Fruit fly (Drosophila melanogaster) Kc167 (cell line): ENCODE results near the gene CG14190.

ENCODE experiments used
- Myc ChIP-seq: fragments of >200 bp; optimal IDR thresholded peaks from 2 replicates; lab custom pipeline; 2017; ENCODE audit warnings: missing external identifiers
- ttk ChIP-seq: sonication (Bioruptor generic); optimal IDR thresholded peaks from 2 replicates; lab custom pipeline; 2017; ENCODE audit warnings: missing external identifiers

DNA sequence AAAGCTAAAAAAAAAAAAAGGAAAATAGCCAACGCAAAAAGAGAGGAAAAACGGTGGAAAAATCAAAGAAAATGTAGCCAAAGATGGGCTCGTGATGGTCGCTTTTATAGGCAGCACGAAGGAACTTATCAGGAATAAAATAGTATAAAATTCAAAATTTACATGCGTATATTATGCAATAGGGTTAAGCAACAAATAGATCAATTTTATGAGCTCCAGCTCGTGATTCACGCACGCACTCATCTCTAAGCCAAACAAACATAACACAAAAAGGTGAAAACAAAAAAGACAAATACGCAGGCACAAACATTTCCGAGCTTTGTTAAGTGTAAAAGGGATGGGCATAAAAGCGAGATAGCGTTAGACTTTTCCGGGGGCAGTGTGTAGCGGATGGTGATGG lies 47.8 kb upstream of the CG14190 start:
- no peak for TF ChIP-seq Myc (lab: Kevin White, UChicago)
- no peak for TF ChIP-seq ttk (lab: Kevin White, UChicago)
